Worm (Caenorhabditis elegans): ENCODE results near the gene F37C12.21.
A peak's percentile ranks its signal among the peaks of the same experiment; 100 is the strongest.

The F37C12.21 gene

DNA sequence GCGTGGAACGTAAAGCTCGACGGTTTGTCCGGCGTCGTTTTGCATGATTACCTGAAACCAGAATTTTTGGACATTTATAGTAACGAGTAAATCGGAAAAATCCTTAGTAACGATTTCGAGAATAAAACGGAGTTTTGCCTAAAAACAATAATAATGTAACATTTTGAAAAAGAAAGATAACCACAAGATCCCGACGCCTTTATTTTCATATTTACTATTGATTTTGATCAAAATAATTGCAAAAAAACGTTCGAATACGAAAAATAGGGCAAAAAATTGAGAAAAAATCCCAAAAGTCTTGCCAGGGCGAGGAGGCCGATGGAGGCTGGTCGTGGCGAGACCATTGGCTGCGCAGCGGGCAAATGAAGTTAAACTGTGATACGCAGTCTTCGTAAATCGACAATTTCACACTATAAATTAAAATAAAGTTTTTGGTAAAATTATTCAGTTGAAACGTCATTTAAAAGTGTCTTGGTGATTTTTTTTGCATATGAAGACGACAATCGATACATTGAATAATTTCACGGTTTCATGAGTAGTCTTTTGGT lies 1.5 kb downstream of the F37C12.21 start, which contains the start of gene rps-21:
TSS of gene rps-21 (minus strand) at position 51 of the 548 bp plus-strand sequence.
- peak; percentile 67 for TF ChIP-seq W03F9.2 (tag; optimal IDR thresholded peaks at IDR 0.05)
- no peak for TF ChIP-seq dao-5 (tag; optimal IDR thresholded peaks at IDR 0.05)

ce11 chrIII:7192942-7193665 lies 4.9 kb downstream of the F37C12.21 start, which contains the start of gene mec-14:
mec-14 (minus strand) TSS chrIII:7192992.
- no peak for TF ChIP-seq him-1 (tag; optimal IDR thresholded peaks at IDR 0.05)
- TF ChIP-seq W03F9.2 (tag; optimal IDR thresholded peaks at IDR 0.05): no peak
- TF ChIP-seq dao-5 (tag; optimal IDR thresholded peaks at IDR 0.05): no peak

DNA sequence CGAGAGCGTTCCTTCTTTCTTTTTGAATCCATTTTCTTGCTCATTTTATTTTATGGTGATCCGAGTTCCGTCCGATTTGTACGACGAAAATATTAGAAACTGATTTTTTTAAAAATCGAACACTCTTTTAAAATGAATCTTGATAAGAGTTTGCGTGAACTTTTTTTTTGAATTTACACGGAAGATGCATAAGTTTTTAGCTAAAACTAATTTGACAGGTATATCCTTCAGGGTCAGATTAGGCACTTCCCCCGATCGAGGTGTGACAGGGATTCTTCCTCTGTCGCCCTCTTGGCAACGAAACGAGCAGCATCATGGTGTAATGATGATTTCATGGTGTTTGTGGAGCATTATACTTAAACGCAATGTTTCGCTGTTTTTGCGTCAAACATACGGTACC lies 7.2 kb downstream of the F37C12.21 start, which contains the start of gene F37C12.18:
TSS of gene F37C12.18 (minus strand) at position 101 of the 400 bp plus-strand sequence.
- TF ChIP-seq W03F9.2 (tag; optimal IDR thresholded peaks at IDR 0.05) (no peak), dao-5 (tag; optimal IDR thresholded peaks at IDR 0.05) (no peak), him-1 (tag; optimal IDR thresholded peaks at IDR 0.05) (no peak)

ce11 chrIII:7197973-7198372 lies 9.8 kb downstream of the F37C12.21 start, which contains the start of gene exos-9:
exos-9 (minus strand) TSS chrIII:7198073.
- TF ChIP-seq dao-5 (tag; optimal IDR thresholded peaks at IDR 0.05): no peak
- TF ChIP-seq him-1 (tag; optimal IDR thresholded peaks at IDR 0.05): no peak
- TF ChIP-seq W03F9.2 (tag; optimal IDR thresholded peaks at IDR 0.05): no peak

- TF ChIP-seq W03F9.2 (tag; optimal IDR thresholded peaks at IDR 0.05): peak; percentile 56
- TF ChIP-seq him-1 (tag; optimal IDR thresholded peaks at IDR 0.05): no peak
- TF ChIP-seq dao-5 (tag; optimal IDR thresholded peaks at IDR 0.05): no peak
These were observed 10.7 kb downstream of the F37C12.21 start, which contains the start of gene pfd-5 for ce11 chrIII:7198838-7199237. pfd-5 (minus strand) TSS chrIII:7198884.

DNA sequence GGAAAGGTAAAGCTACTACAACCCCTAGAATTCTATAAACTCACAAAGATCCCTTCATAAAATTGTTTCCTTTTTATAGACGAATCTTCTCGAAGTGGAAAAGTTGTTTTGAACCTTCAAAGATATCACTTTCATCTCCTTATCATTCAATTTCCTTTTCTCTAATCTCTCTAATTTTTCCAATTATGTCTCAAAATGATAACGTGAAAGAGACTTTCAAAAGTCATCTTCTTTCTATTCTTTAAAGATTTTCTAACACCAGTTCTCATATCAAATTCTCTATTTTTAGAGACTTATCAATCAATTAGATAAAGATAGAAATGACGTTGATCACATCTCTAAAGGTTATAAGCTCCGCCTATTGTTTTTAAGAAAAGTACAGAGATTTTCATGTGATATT lies 11.3 kb downstream of the F37C12.21 start:
- TF ChIP-seq dao-5 (tag; optimal IDR thresholded peaks at IDR 0.05) (no peak), W03F9.2 (tag; optimal IDR thresholded peaks at IDR 0.05) (no peak), him-1 (tag; optimal IDR thresholded peaks at IDR 0.05) (no peak)

ce11 chrIII:7201378-7202256 lies 13.5 kb downstream of the F37C12.21 start, which contains the start of gene dpy-31:
dpy-31 (plus strand) TSS chrIII:7202206.
- TF ChIP-seq him-1 (tag; optimal IDR thresholded peaks at IDR 0.05): no peak
- no peak for TF ChIP-seq W03F9.2 (tag; optimal IDR thresholded peaks at IDR 0.05)
- TF ChIP-seq dao-5 (tag; optimal IDR thresholded peaks at IDR 0.05): no peak

- TF ChIP-seq dao-5 (tag; optimal IDR thresholded peaks at IDR 0.05) (no peak), him-1 (tag; optimal IDR thresholded peaks at IDR 0.05) (no peak), W03F9.2 (tag; optimal IDR thresholded peaks at IDR 0.05) (no peak)
These were observed 15.1 kb downstream of the F37C12.21 start for ce11 chrIII:7203130-7203775.

- peak; percentile 93 for TF ChIP-seq W03F9.2 (tag; optimal IDR thresholded peaks at IDR 0.05)
- no peak for TF ChIP-seq dao-5 (tag; optimal IDR thresholded peaks at IDR 0.05)
These were observed 19.8 kb downstream of the F37C12.21 start, which contains the start of gene rpl-6 for ce11 chrIII:7207903-7208497. rpl-6 (plus strand) TSS chrIII:7208447.

- TF ChIP-seq dao-5 (tag; optimal IDR thresholded peaks at IDR 0.05) (no peak), him-1 (tag; optimal IDR thresholded peaks at IDR 0.05) (no peak), W03F9.2 (tag; optimal IDR thresholded peaks at IDR 0.05) (no peak)
These were observed 21.6 kb downstream of the F37C12.21 start, which contains the start of gene R151.2 for ce11 chrIII:7209721-7210120. R151.2 (plus strand) TSS chrIII:7209967.

ce11 chrIII:7210486-7210885 lies 22.3 kb downstream of the F37C12.21 start:
- TF ChIP-seq dao-5 (tag; optimal IDR thresholded peaks at IDR 0.05): no peak
- TF ChIP-seq W03F9.2 (tag; optimal IDR thresholded peaks at IDR 0.05): no peak
- TF ChIP-seq him-1 (tag; optimal IDR thresholded peaks at IDR 0.05): no peak

ce11 chrIII:7212028-7212427 lies 23.9 kb downstream of the F37C12.21 start:
- TF ChIP-seq W03F9.2 (tag; optimal IDR thresholded peaks at IDR 0.05) (no peak), him-1 (tag; optimal IDR thresholded peaks at IDR 0.05) (no peak), dao-5 (tag; optimal IDR thresholded peaks at IDR 0.05) (no peak)
